Worm (Caenorhabditis elegans): ENCODE measurements around the gene acr-7.

- TF ChIP-seq W03F9.2 (tag; optimal IDR thresholded peaks at IDR 0.05) (no peak), him-1 (tag; optimal IDR thresholded peaks at IDR 0.05) (no peak)
These were observed 16.5 kb upstream of the acr-7 start for ce11 chrII:7866081-7866480.

All from whole organism, L4/young adult.